Fruit fly (Drosophila melanogaster): ENCODE results near the gene CG5039.

Gene CG5039

dm6 chr3R:25678489-25679082 is at the start of gene CG5039, which contains the start of gene CG4730:
Gene CG5039, plus strand, starts transcription at chr3R:25678683.
Gene CG4730, minus strand, starts transcription at chr3R:25678682.
- TF ChIP-seq noc (tag; optimal IDR thresholded peaks at IDR 0.05), result no peak

dm6 chr3R:25630541-25630940 is 47.9 kb upstream of the CG5039 start:
- no peak for TF ChIP-seq noc (tag; optimal IDR thresholded peaks at IDR 0.05)

dm6 chr3R:25631079-25631478 is 47.4 kb upstream of the CG5039 start:
- no peak for TF ChIP-seq noc (tag; optimal IDR thresholded peaks at IDR 0.05)

dm6 chr3R:25633865-25634460 is 44.5 kb upstream of the CG5039 start:
- no peak for TF ChIP-seq noc (tag; optimal IDR thresholded peaks at IDR 0.05)

- TF ChIP-seq noc (tag; optimal IDR thresholded peaks at IDR 0.05), result no peak
These were observed 40.9 kb upstream of the CG5039 start, which contains the start of gene jigr1 for dm6 chr3R:25637294-25638174. Gene jigr1, plus strand, starts transcription at chr3R:25637843.

- TF ChIP-seq noc (tag; optimal IDR thresholded peaks at IDR 0.05), result no peak
These were observed 40.1 kb upstream of the CG5039 start for dm6 chr3R:25638381-25638780.

- TF ChIP-seq noc (tag; optimal IDR thresholded peaks at IDR 0.05), result no peak
These were observed 39.5 kb upstream of the CG5039 start for dm6 chr3R:25638961-25639360.

- peak; percentile 5 for TF ChIP-seq noc (tag; optimal IDR thresholded peaks at IDR 0.05)
These were observed 38.0 kb upstream of the CG5039 start for dm6 chr3R:25640463-25640862.

- no peak for TF ChIP-seq noc (tag; optimal IDR thresholded peaks at IDR 0.05)
These were observed 34.3 kb upstream of the CG5039 start for dm6 chr3R:25644172-25644571.

- peak; percentile 90 for TF ChIP-seq noc (tag; optimal IDR thresholded peaks at IDR 0.05)
These were observed 31.5 kb upstream of the CG5039 start for dm6 chr3R:25646882-25647518.

dm6 chr3R:25647577-25648257 is 30.8 kb upstream of the CG5039 start:
- no peak for TF ChIP-seq noc (tag; optimal IDR thresholded peaks at IDR 0.05)

- no peak for TF ChIP-seq noc (tag; optimal IDR thresholded peaks at IDR 0.05)
These were observed 30.3 kb upstream of the CG5039 start for dm6 chr3R:25648258-25648606.

dm6 chr3R:25650417-25650816 is 28.1 kb upstream of the CG5039 start:
- TF ChIP-seq noc (tag; optimal IDR thresholded peaks at IDR 0.05), result no peak

- TF ChIP-seq noc (tag; optimal IDR thresholded peaks at IDR 0.05), result no peak
These were observed 27.1 kb upstream of the CG5039 start for dm6 chr3R:25651414-25651813.

dm6 chr3R:25652066-25652720 is 26.3 kb upstream of the CG5039 start:
- no peak for TF ChIP-seq noc (tag; optimal IDR thresholded peaks at IDR 0.05)
